Fruit fly (Drosophila melanogaster) whole organism, prepupa: ENCODE data around the gene CG46466.

Experiments used
- Blimp-1 ChIP-seq: fragments of 200-800 bp; sonication (Bioruptor generic); optimal IDR thresholded peaks from 3 replicates; lab custom pipeline; 2017; ENCODE audit warnings: missing biosample characterization, missing genetic modification characterization, mild to moderate bottlenecking, moderate library complexity, missing genetic modification reagents
- CG10631 ChIP-seq: fragments of 200-800 bp; sonication (Bioruptor generic); optimal IDR thresholded peaks from 2 replicates; lab custom pipeline; 2016; ENCODE audit warnings: missing biosample characterization, missing genetic modification characterization
- CG10669 ChIP-seq: fragments of 200-800 bp; sonication (Bioruptor generic); optimal IDR thresholded peaks from 3 replicates; lab custom pipeline; 2018; ENCODE audit warnings: missing biosample characterization, mild to moderate bottlenecking, missing genetic modification characterization, moderate library complexity
- CG11762 ChIP-seq: fragments of 200-800 bp; sonication (Bioruptor generic); optimal IDR thresholded peaks from 3 replicates; lab custom pipeline; 2016; ENCODE audit warnings: missing biosample characterization, missing genetic modification characterization; ENCODE audit not compliant: insufficient read depth
- CG11902 ChIP-seq: fragments of 200-800 bp; sonication (Bioruptor generic); optimal IDR thresholded peaks from 3 replicates; lab custom pipeline; 2016; ENCODE audit warnings: missing biosample characterization, missing genetic modification characterization
- CG15336 ChIP-seq: fragments of 200-800 bp; sonication (Bioruptor generic); IDR thresholded peaks from 2 replicates; pipeline ENCODE4 v1.3.6; 2022; ENCODE audit warnings: missing biosample characterization, missing genetic modification characterization
- CG1621 ChIP-seq: fragments of 200-800 bp; sonication (Bioruptor generic); optimal IDR thresholded peaks from 3 replicates; lab custom pipeline; 2018; ENCODE audit warnings: missing biosample characterization, mild to moderate bottlenecking, missing genetic modification characterization
- CG16779 ChIP-seq: fragments of 200-800 bp; sonication (Bioruptor generic); optimal IDR thresholded peaks from 3 replicates; lab custom pipeline; 2017; ENCODE audit warnings: missing biosample characterization, mild to moderate bottlenecking, missing genetic modification characterization
- CG3032 ChIP-seq: fragments of 200-800 bp; optimal IDR thresholded peaks from 2 replicates; lab custom pipeline; 2019; ENCODE audit warnings: missing biosample characterization, mild to moderate bottlenecking, missing genetic modification characterization, moderate library complexity
- CG31627 ChIP-seq: fragments of 200-800 bp; sonication (Bioruptor generic); optimal IDR thresholded peaks from 3 replicates; lab custom pipeline; 2016; ENCODE audit warnings: missing biosample characterization, missing genetic modification characterization
- CG32006 ChIP-seq: fragments of 200-800 bp; sonication (Bioruptor generic); optimal IDR thresholded peaks from 3 replicates; lab custom pipeline; 2017; ENCODE audit warnings: missing biosample characterization, mild to moderate bottlenecking, missing genetic modification characterization
- CG3919 ChIP-seq: fragments of 200-800 bp; sonication (Bioruptor generic); optimal IDR thresholded peaks from 3 replicates; lab custom pipeline; 2016; ENCODE audit warnings: missing biosample characterization, missing genetic modification characterization
- CG6163 ChIP-seq: fragments of 200-800 bp; sonication (Bioruptor generic); IDR thresholded peaks from 3 replicates; pipeline ENCODE4 v1.3.6; 2022; ENCODE audit warnings: missing biosample characterization, missing genetic modification characterization
- CG6792 ChIP-seq: fragments of 200-800 bp; sonication (Bioruptor generic); optimal IDR thresholded peaks from 3 replicates; lab custom pipeline; 2016; ENCODE audit warnings: missing biosample characterization, missing genetic modification characterization
- CG6808 ChIP-seq: fragments of 200-800 bp; sonication (Bioruptor generic); optimal IDR thresholded peaks from 3 replicates; lab custom pipeline; 2017; ENCODE audit warnings: missing biosample characterization, missing genetic modification characterization, mild to moderate bottlenecking, moderate library complexity, missing genetic modification reagents
- CG6854 ChIP-seq: fragments of 200-800 bp; sonication (Bioruptor generic); optimal IDR thresholded peaks from 2 replicates; lab custom pipeline; 2017; ENCODE audit warnings: missing biosample characterization, mild to moderate bottlenecking, missing genetic modification characterization
- CG8119 ChIP-seq: fragments of 200-800 bp; sonication (Bioruptor generic); IDR thresholded peaks from 3 replicates; pipeline ENCODE4 v1.3.6; 2022; ENCODE audit warnings: missing biosample characterization, missing genetic modification characterization
- CG8632 ChIP-seq: fragments of 200-800 bp; sonication (Bioruptor generic); optimal IDR thresholded peaks from 3 replicates; lab custom pipeline; 2016; ENCODE audit warnings: missing biosample characterization, missing genetic modification characterization
- CG9139 ChIP-seq: fragments of 200-800 bp; sonication (Bioruptor generic); optimal IDR thresholded peaks from 3 replicates; lab custom pipeline; 2017; ENCODE audit warnings: missing biosample characterization, mild to moderate bottlenecking, missing genetic modification characterization
- Eip75B ChIP-seq: fragments of 200-800 bp; sonication (Bioruptor generic); optimal IDR thresholded peaks from 3 replicates; lab custom pipeline; 2016; ENCODE audit warnings: missing biosample characterization, missing genetic modification characterization
- Eip78C ChIP-seq: fragments of 200-800 bp; sonication (Bioruptor generic); peaks from one replicate; lab custom pipeline; 2016; ENCODE audit warnings: missing biosample characterization, missing genetic modification characterization
- Eip93F ChIP-seq: fragments of 200-800 bp; sonication (Bioruptor generic); optimal IDR thresholded peaks from 2 replicates; lab custom pipeline; 2016; ENCODE audit warnings: missing biosample characterization, mild to moderate bottlenecking, missing genetic modification characterization
- Ets96B ChIP-seq: fragments of 200-800 bp; optimal IDR thresholded peaks from 2 replicates; lab custom pipeline; 2019; ENCODE audit warnings: missing biosample characterization, mild to moderate bottlenecking, missing genetic modification characterization, moderate library complexity
- Hr4 ChIP-seq: fragments of 200-800 bp; sonication (Bioruptor generic); optimal IDR thresholded peaks from 3 replicates; lab custom pipeline; 2016; ENCODE audit warnings: missing biosample characterization, missing genetic modification characterization
- Lpt ChIP-seq: fragments of 200-800 bp; sonication (Bioruptor generic); optimal IDR thresholded peaks from 3 replicates; lab custom pipeline; 2016; ENCODE audit warnings: missing biosample characterization, missing genetic modification characterization
- Met ChIP-seq: fragments of 200-800 bp; sonication (Bioruptor generic); optimal IDR thresholded peaks from 3 replicates; lab custom pipeline; 2016; ENCODE audit warnings: missing biosample characterization, missing genetic modification characterization
- OdsH ChIP-seq: fragments of 200-800 bp; sonication (Bioruptor generic); optimal IDR thresholded peaks from 3 replicates; lab custom pipeline; 2016; ENCODE audit warnings: missing biosample characterization, missing genetic modification characterization
- Sox14 ChIP-seq: fragments of 200-800 bp; sonication (Bioruptor generic); optimal IDR thresholded peaks from 3 replicates; lab custom pipeline; 2016; ENCODE audit warnings: missing biosample characterization, missing genetic modification characterization
- achi ChIP-seq: fragments of 200-800 bp; sonication (Bioruptor generic); optimal IDR thresholded peaks from 3 replicates; lab custom pipeline; 2016; ENCODE audit warnings: missing biosample characterization, missing genetic modification characterization
- cyc ChIP-seq: fragments of 200-800 bp; sonication (Bioruptor generic); optimal IDR thresholded peaks from 3 replicates; lab custom pipeline; 2016; ENCODE audit warnings: missing biosample characterization, missing genetic modification characterization
- dac ChIP-seq: fragments of 200-800 bp; sonication (Bioruptor generic); optimal IDR thresholded peaks from 2 replicates; lab custom pipeline; 2017; ENCODE audit warnings: missing biosample characterization, mild to moderate bottlenecking, missing genetic modification characterization
- eg ChIP-seq: fragments of 200-800 bp; sonication (Bioruptor generic); IDR thresholded peaks from 3 replicates; pipeline ENCODE4 v1.3.6; 2022; ENCODE audit warnings: missing biosample characterization, missing genetic modification characterization
- esn ChIP-seq: fragments of 200-800 bp; sonication (Bioruptor generic); optimal IDR thresholded peaks from 2 replicates; lab custom pipeline; 2016; ENCODE audit warnings: missing biosample characterization, mild to moderate bottlenecking, missing genetic modification characterization, moderate library complexity
- fd59A ChIP-seq: fragments of 200-800 bp; sonication (Bioruptor generic); optimal IDR thresholded peaks from 2 replicates; lab custom pipeline; 2017; ENCODE audit warnings: missing biosample characterization, mild to moderate bottlenecking, missing genetic modification characterization, missing genetic modification reagents
- fd85E ChIP-seq: fragments of 200-800 bp; sonication (Bioruptor generic); optimal IDR thresholded peaks from 3 replicates; lab custom pipeline; 2016; ENCODE audit warnings: missing biosample characterization, missing genetic modification characterization
- fkh ChIP-seq: fragments of 200-800 bp; sonication (Bioruptor generic); optimal IDR thresholded peaks from 3 replicates; lab custom pipeline; 2017; ENCODE audit warnings: missing biosample characterization, mild to moderate bottlenecking, missing genetic modification characterization, moderate library complexity
- net ChIP-seq: fragments of 200-800 bp; sonication (Bioruptor generic); optimal IDR thresholded peaks from 3 replicates; lab custom pipeline; 2016; ENCODE audit warnings: missing biosample characterization, missing genetic modification characterization
- salr ChIP-seq, 2 experiments: fragments of 200-800 bp; sonication (Bioruptor generic); optimal IDR thresholded peaks; 3 replicates each; lab custom pipeline; 2016 to 2018; ENCODE audit warnings: missing biosample characterization in 2 of 2, missing genetic modification characterization in 2 of 2, mild to moderate bottlenecking in 1 of 2
- spab ChIP-seq: fragments of 200-800 bp; sonication (Bioruptor generic); optimal IDR thresholded peaks from 2 replicates; lab custom pipeline; 2017; ENCODE audit warnings: missing biosample characterization, mild to moderate bottlenecking, missing genetic modification characterization, missing genetic modification reagents
- ss ChIP-seq, 2 experiments: fragments of 200-800 bp; sonication (Bioruptor generic); optimal IDR thresholded peaks; 2 replicates in 1 of 2; 3 replicates in 1 of 2; lab custom pipeline; 2017 to 2018; ENCODE audit warnings: mild to moderate bottlenecking in 2 of 2, missing biosample characterization in 2 of 2, missing genetic modification characterization in 2 of 2, moderate library complexity in 1 of 2
- topi ChIP-seq: fragments of 200-800 bp; sonication (Bioruptor generic); optimal IDR thresholded peaks from 3 replicates; lab custom pipeline; 2016; ENCODE audit warnings: missing biosample characterization, missing genetic modification characterization

Gene CG46466

DNA sequence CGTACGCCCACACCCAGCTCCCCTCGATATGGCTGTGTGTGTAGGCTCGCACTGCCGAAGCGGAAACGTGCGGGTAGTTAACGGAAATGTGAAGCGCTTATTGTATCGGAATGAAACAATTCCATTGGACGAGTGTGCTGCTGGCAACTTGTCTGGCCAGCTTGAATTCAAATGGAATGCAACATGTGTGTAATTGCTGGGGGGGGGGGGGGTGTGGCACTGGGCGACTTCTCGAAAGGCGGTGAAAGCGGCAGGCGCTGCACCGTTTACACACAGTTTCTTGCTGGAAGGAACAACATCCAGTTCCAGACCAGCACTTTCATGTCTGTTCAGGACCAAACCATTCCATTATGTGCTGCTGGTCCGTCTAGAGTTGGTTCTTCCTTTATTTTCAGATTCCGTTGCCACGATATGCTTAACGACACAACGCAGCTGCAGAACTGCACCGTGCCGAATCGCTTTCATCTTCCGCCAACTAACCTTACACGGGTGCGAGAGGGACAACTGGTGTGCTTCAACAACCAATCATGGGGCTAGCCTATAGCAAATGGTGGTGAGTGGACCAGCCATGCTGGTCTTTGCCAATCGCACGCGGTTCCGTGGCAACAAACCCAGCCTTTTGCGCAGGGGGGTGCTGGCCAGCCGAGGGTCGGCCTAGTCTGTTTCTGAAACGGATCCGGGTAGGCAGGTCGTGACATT is 41.2 kb upstream of the CG46466 start:
- TF ChIP-seq Eip78C (peak; percentile 10), Hr4 (GFP tag; lab: Kevin White, UChicago) (no peak)
- TF ChIP-seq, all 60 proteins: peak for 1

- TF ChIP-seq topi (GFP tag; lab: Kevin White, UChicago) (no peak), Ets96B (tag; lab: Kevin White, UChicago) (no peak), fkh (GFP tag; lab: Kevin White, UChicago) (no peak), CG1621 (tag; lab: Kevin White, UChicago) (no peak), Eip78C (no peak), Eip93F (GFP tag; lab: Kevin White, UChicago) (no peak), Lpt (GFP tag; lab: Kevin White, UChicago) (no peak)
Observed at dm6 chr4:702806-703301, 39.9 kb upstream of the CG46466 start.

- no peak for TF ChIP-seq CG16779 (tag; lab: Kevin White, UChicago)
- TF ChIP-seq esn = no peak
- no peak for TF ChIP-seq CG15336 (GFP tag; lab: Robert Waterston, UW)
- TF ChIP-seq CG31627 = no peak
- no peak for TF ChIP-seq CG6163
- TF ChIP-seq salr (GFP tag; optimal IDR thresholded peaks at IDR 0.05; lab: Kevin White, UChicago) = no peak
- TF ChIP-seq Sox14 (GFP tag; lab: Kevin White, UChicago) = no peak
- no peak for TF ChIP-seq CG6808 (GFP tag; lab: Kevin White, UChicago)
- TF ChIP-seq CG6792 = no peak
- no peak for TF ChIP-seq cyc (GFP tag; lab: Kevin White, UChicago)
- no peak for TF ChIP-seq CG10631
- no peak for TF ChIP-seq dac
- no peak for TF ChIP-seq CG3919 (GFP tag; lab: Kevin White, UChicago)
- TF ChIP-seq, all 60 proteins: peak for 0
Observed at dm6 chr4:701948-702347, 39.0 kb upstream of the CG46466 start.

dm6 chr4:697463-697862 is 34.5 kb upstream of the CG46466 start, which contains the start of gene ey:
TSS of gene ey (plus strand) at chr4:697689.
- TF ChIP-seq CG3032 (tag; lab: Kevin White, UChicago) (peak; percentile 24), CG32006 (GFP tag; lab: Kevin White, UChicago) (no peak), Hr4 (GFP tag; lab: Kevin White, UChicago) (peak; percentile 23), net (peak; percentile 1), dac (no peak), Blimp-1 (GFP tag; lab: Kevin White, UChicago) (no peak), Eip75B (GFP tag; lab: Kevin White, UChicago) (peak; percentile 9), OdsH (peak; percentile 24), ss (GFP tag; optimal IDR thresholded peaks at IDR 0.05; lab: Kevin White, UChicago) (peak; percentile 36 to 43), Eip78C (peak; percentile 34), CG6808 (GFP tag; lab: Kevin White, UChicago) (peak; percentile 40), fkh (GFP tag; lab: Kevin White, UChicago) (peak; percentile 79), achi (GFP tag; lab: Kevin White, UChicago) (peak; percentile 35)
- TF ChIP-seq, all 60 proteins: peak for 10

DNA sequence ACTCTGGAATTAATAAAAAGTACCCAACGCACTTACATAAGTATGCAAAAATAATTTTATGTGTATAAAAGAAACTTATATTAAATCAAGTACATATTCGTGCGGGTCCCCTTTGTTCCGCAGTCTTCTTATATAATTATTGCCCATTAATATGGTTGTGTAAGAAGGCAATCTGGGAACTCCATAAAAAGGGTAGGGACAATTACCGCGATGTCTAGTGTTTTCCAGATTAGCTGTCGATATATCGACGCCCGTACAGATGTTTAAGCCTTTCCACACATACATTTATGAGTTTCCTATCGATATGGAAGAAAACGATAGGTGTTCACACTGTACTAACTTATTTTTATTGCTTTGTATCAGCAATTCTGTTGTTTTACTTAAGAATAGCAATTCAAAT is 33.7 kb upstream of the CG46466 start:
- TF ChIP-seq CG11902 (GFP tag; lab: Kevin White, UChicago) (no peak), CG10669 (GFP tag; lab: Kevin White, UChicago) (no peak), Blimp-1 (GFP tag; lab: Kevin White, UChicago) (no peak), Eip75B (GFP tag; lab: Kevin White, UChicago) (no peak), Eip93F (GFP tag; lab: Kevin White, UChicago) (no peak), CG11762 (no peak), fd85E (GFP tag; lab: Kevin White, UChicago) (no peak), CG8632 (no peak), CG6808 (GFP tag; lab: Kevin White, UChicago) (no peak), CG6854 (GFP tag; lab: Kevin White, UChicago) (no peak), Met (GFP tag; lab: Kevin White, UChicago) (peak; percentile 33), fd59A (GFP tag; lab: Kevin White, UChicago) (no peak), CG8119 (GFP tag; lab: Robert Waterston, UW) (no peak), dac (no peak), OdsH (peak; percentile 24), Lpt (GFP tag; lab: Kevin White, UChicago) (no peak), Sox14 (GFP tag; lab: Kevin White, UChicago) (peak; percentile 63), spab (GFP tag; lab: Kevin White, UChicago) (no peak), CG6163 (no peak), Eip78C (peak; percentile 52), CG9139 (no peak), eg (GFP tag; lab: Robert Waterston, UW) (no peak)
